Fruit fly (Drosophila melanogaster): Measurements from ENCODE around the gene rdx.

dm6 chr3R:14057132-14057855 lies 25.4 kb upstream of the rdx start:
- TF ChIP-seq pros (GFP tag; optimal IDR thresholded peaks at IDR 0.05) (no peak), gsb-n (tag; optimal IDR thresholded peaks at IDR 0.05) (no peak), lbe (GFP tag; optimal IDR thresholded peaks at IDR 0.05) (peak; percentile 33), Trl (optimal IDR thresholded peaks at IDR 0.05) (peak; percentile 94 to 96), Trl (GFP tag; optimal IDR thresholded peaks at IDR 0.05) (no peak), CHES-1-like (GFP tag; optimal IDR thresholded peaks at IDR 0.05) (no peak), CG13424 (tag; optimal IDR thresholded peaks at IDR 0.05) (no peak), CG11093 (GFP tag; IDR thresholded peaks at IDR 0.05) (no peak), B-H2 (GFP tag; optimal IDR thresholded peaks at IDR 0.05) (no peak)

All from whole organism, embryonic.